Worm (Caenorhabditis elegans) whole organism, L2 larva: ENCODE data around the gene M6.11.

ENCODE experiments used
- egl-27 ChIP-seq: sonication (generic microtip); optimal IDR thresholded peaks from 3 replicates; lab custom pipeline; 2017; ENCODE audit warnings: missing biosample characterization, missing genetic modification reagents, missing genetic modification characterization
- unc-39 ChIP-seq: fragments of 150-350 bp; optimal IDR thresholded peaks from 2 replicates; lab custom pipeline; 2014; ENCODE audit warnings: missing biosample characterization, missing genetic modification characterization

- TF ChIP-seq unc-39, result no peak
- TF ChIP-seq egl-27, result no peak
Observed at ce11 chrX:680920-681319, 39.6 kb upstream of the M6.11 start, which contains the start of gene T19D7.7.
